Worm (Caenorhabditis elegans): ENCODE data around the gene F17E9.15.

DNA sequence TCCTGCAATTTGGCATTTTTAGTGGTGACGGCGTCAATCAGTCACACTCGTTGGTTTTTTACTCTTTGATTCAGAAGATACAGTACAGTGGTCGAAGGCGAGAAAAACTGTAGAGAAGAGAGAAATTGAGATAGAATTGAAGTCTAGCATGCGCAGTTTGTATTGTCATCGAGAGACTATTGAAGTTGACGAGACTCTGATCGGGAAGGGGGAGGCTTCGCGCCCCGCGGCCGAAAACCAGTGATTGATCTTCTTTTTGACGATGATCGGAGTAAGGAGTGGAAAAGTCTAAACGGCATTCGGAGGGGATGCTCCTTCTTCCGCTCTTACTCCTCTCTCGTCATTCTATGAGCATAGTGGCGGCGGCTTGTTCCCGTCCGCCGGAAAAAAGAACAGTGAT is 45.3 kb upstream of the F17E9.15 start:
- TF ChIP-seq ceh-82 (tag; optimal IDR thresholded peaks at IDR 0.05) = peak in 1 of 3 experiments; percentile 30
- no peak for TF ChIP-seq lin-13 (GFP tag; optimal IDR thresholded peaks at IDR 0.05)
- TF ChIP-seq unc-62 (GFP tag; optimal IDR thresholded peaks at IDR 0.05) = no peak
- TF ChIP-seq sox-4 (tag; optimal IDR thresholded peaks at IDR 0.05) = no peak
- no peak for TF ChIP-seq nhr-28 (tag; optimal IDR thresholded peaks at IDR 0.05)
- TF ChIP-seq dpl-1 (GFP tag; optimal IDR thresholded peaks at IDR 0.05) = peak in 2 of 3 experiments; percentile 12 to 46
- TF ChIP-seq fkh-8 (tag; optimal IDR thresholded peaks at IDR 0.05) = no peak
- TF ChIP-seq unc-130 (tag; optimal IDR thresholded peaks at IDR 0.05) = no peak
- no peak for TF ChIP-seq snpc-4 (tag; optimal IDR thresholded peaks at IDR 0.05)
- TF ChIP-seq hlh-4 (tag; optimal IDR thresholded peaks at IDR 0.05) = no peak

All from whole organism, L1 larva.